Worm (Caenorhabditis elegans) whole organism, L1 larva: ENCODE data around the gene Y39B6A.9.

Experiments used
- ama-1 ChIP-seq: fragments of 150-350 bp; optimal IDR thresholded peaks from 2 replicates; lab custom pipeline; 2014
- dsc-1 ChIP-seq: sonication (generic microtip); optimal IDR thresholded peaks from 2 replicates; lab custom pipeline; 2016; ENCODE audit warnings: mild to moderate bottlenecking, missing genetic modification characterization, missing compliant biosample characterization
- nhr-77 ChIP-seq: fragments of 150-350 bp; optimal IDR thresholded peaks from 2 replicates; lab custom pipeline; 2014; ENCODE audit warnings: missing biosample characterization, missing genetic modification characterization
- sup-37 ChIP-seq: fragments of 200-800 bp; sonication (Bioruptor generic); optimal IDR thresholded peaks from 2 replicates; lab custom pipeline; 2018; ENCODE audit warnings: mild to moderate bottlenecking, missing genetic modification characterization, missing compliant biosample characterization
- swsn-7 ChIP-seq: sonication (generic microtip); optimal IDR thresholded peaks from 2 replicates; lab custom pipeline; 2016; ENCODE audit warnings: missing genetic modification characterization, missing compliant biosample characterization

DNA sequence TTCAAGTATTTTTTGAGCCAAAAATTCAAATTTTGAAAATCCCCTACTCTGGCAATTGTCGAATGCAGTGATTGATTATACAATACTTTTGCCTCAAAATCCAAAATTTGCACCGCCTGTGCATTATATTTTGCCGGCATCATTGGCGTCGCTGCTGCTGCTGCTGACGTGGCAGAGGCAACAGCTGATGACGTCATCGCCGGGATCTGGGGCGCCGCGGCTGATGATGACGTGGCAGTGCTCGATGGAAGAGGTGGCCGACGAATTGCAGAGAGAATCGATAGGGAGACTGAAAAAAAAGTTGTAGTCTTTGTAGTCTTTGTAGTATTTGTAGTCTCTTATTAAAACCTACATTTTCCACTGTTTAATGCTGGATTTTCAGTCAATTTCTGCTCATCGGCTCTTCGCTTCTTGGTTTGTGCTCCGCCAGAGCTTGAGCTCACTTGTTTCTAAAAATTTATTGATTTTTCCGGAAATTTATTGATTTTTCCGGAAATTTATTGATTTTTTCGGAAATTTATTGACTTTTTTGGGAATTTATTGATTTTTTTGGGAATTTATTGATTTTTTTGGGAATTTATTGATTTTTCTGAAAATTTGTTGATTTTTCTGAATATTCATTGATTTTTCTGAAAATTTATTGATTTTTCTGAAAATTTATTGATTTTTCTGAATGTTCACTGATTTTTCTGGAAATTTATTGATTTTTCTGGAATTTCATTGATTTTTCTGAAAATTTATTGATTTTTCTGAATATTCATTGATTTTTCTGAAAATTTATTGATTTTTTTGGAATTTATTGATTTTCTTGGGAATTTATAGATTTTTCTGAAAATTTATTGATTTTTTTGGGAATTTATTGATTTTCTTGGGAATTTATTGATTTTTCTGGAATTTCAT lies 15.3 kb upstream of the Y39B6A.9 start:
- TF ChIP-seq ama-1 (lab: Kevin White, UChicago) (no peak), nhr-77 (tag; lab: Kevin White, UChicago) (no peak), swsn-7 (tag; lab: Kevin White, UChicago) (no peak), sup-37 (GFP tag; lab: Kevin White, UChicago) (no peak), dsc-1 (no peak)
